Worm (Caenorhabditis elegans) whole organism, L4/young adult: ENCODE results near the gene F02E11.3.

Experiments used
- dao-5 ChIP-seq: sonication (generic microtip); optimal IDR thresholded peaks from 2 replicates; lab custom pipeline; 2016; ENCODE audit warnings: missing genotype, missing genetic modification characterization, moderate library complexity, missing compliant biosample characterization
- him-1 ChIP-seq: sonication (generic microtip); optimal IDR thresholded peaks from 2 replicates; lab custom pipeline; 2016; ENCODE audit warnings: missing genotype, missing genetic modification reagents, missing genetic modification characterization, missing compliant biosample characterization

ce11 chrII:3262504-3262903, 12.3 kb downstream of the F02E11.3 start, which contains the start of gene F02E11.2:
- TF ChIP-seq dao-5 (tag; lab: Kevin White, UChicago) (no peak), him-1 (tag; lab: Kevin White, UChicago) (no peak)
